Worm (Caenorhabditis elegans) whole organism, L2 larva: ENCODE data around the gene algn-2.

ENCODE experiments used
- ZK546.5 ChIP-seq: sonication (generic microtip); optimal IDR thresholded peaks from 2 replicates; lab custom pipeline; 2017; ENCODE audit warnings: missing biosample characterization, missing genetic modification characterization
- alr-1 ChIP-seq: fragments of 150-350 bp; optimal IDR thresholded peaks from 2 replicates; lab custom pipeline; 2014; ENCODE audit warnings: missing biosample characterization, missing genetic modification characterization
- ama-1 ChIP-seq: fragments of 150-350 bp; optimal IDR thresholded peaks from 2 replicates; lab custom pipeline; 2018; ENCODE audit warnings: inconsistent platforms
- ceh-16 ChIP-seq: fragments of 150-350 bp; optimal IDR thresholded peaks from 2 replicates; lab custom pipeline; 2014; ENCODE audit warnings: missing biosample characterization, missing genetic modification characterization
- ceh-82 ChIP-seq: fragments of 150-350 bp; optimal IDR thresholded peaks from 2 replicates; lab custom pipeline; 2014; ENCODE audit warnings: missing biosample characterization, missing genetic modification characterization
- mdl-1 ChIP-seq, 2 experiments: fragments of 150-350 bp in 1 of 2; sonication (generic microtip) in 1 of 2; optimal IDR thresholded peaks; 2 replicates each; lab custom pipeline; 2017; ENCODE audit warnings: missing biosample characterization in 2 of 2, missing genetic modification characterization in 2 of 2
- unc-39 ChIP-seq: fragments of 150-350 bp; optimal IDR thresholded peaks from 2 replicates; lab custom pipeline; 2014; ENCODE audit warnings: missing biosample characterization, missing genetic modification characterization
- unc-55 ChIP-seq: fragments of 150-350 bp; sonication (generic microtip); optimal IDR thresholded peaks from 3 replicates; lab custom pipeline; 2014; ENCODE audit warnings: missing biosample characterization, missing genetic modification reagents, missing genetic modification characterization

DNA sequence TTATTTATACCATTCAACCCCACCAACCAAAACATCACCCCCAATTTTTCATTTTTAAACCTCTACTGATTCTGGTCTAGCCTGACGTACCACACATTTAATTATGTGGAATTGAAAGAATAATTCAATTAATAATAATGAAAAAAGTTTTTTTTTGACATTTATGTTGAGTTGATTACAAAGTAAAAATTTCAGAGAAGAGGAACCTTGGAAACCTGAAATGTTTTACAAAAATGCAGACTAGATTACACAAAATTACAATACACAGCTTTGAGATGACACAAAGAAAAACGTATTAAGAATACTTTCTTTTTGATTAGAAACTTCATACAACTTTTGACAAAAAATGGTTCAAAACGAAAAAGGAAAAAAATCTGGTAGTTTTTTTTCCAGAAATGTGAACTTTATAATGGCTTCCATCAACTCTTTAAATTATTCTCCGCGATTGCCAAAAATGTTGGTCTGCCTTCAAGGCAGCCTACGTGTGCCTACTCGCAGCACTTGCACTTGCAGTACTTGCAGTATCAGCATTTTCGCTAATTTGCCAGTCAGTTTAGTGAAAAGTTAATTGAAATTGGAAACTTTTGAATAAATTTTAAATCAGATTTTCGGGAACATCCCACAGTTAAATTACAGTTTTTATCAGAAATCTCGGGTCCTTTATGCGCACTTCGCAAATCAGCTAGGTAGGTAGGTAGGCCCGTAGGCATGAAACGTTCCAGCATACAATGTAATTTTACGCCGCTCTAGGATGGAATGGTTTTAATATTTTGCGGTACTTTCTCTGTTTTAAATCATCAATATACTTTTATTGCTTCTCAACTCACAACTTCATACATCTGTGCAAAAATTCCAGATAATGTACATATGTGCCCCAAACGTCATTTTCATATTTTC is 34.1 kb upstream of the algn-2 start:
- TF ChIP-seq unc-39: no peak
- peak; percentile 40 for TF ChIP-seq unc-55
- TF ChIP-seq alr-1: no peak
- TF ChIP-seq ceh-16 (tag; lab: Kevin White, UChicago): no peak
- no peak for TF ChIP-seq ceh-82 (tag; lab: Kevin White, UChicago)
- TF ChIP-seq ama-1 (lab: Kevin White, UChicago): no peak
- no peak for TF ChIP-seq mdl-1 (tag; optimal IDR thresholded peaks at IDR 0.05; lab: Kevin White, UChicago)
- TF ChIP-seq ZK546.5 (tag; lab: Kevin White, UChicago): no peak
